Worm (Caenorhabditis elegans) whole organism, L3 larva: ENCODE results near the gene R11E3.19.

Experiments used
- ZK546.5 ChIP-seq: sonication (generic microtip); optimal IDR thresholded peaks from 2 replicates; lab custom pipeline; 2017; ENCODE audit warnings: missing biosample characterization, missing genetic modification characterization
- aly-2 ChIP-seq: fragments of 150-350 bp; optimal IDR thresholded peaks from 2 replicates; lab custom pipeline; 2014; ENCODE audit warnings: missing biosample characterization, missing genetic modification characterization
- ama-1 ChIP-seq: fragments of 150-350 bp; optimal IDR thresholded peaks from 2 replicates; lab custom pipeline; 2018
- ceh-28 ChIP-seq: fragments of 150-350 bp; optimal IDR thresholded peaks from 2 replicates; lab custom pipeline; 2014; ENCODE audit warnings: missing biosample characterization, missing genetic modification reagents, missing genetic modification characterization
- ceh-82 ChIP-seq: fragments of 150-350 bp; optimal IDR thresholded peaks from 2 replicates; lab custom pipeline; 2014; ENCODE audit warnings: missing biosample characterization, missing genetic modification characterization
- ceh-9 ChIP-seq: sonication (generic microtip); optimal IDR thresholded peaks from 2 replicates; lab custom pipeline; 2018; ENCODE audit warnings: missing biosample characterization, missing genetic modification characterization
- daf-12 ChIP-seq: fragments of 150-350 bp; optimal IDR thresholded peaks from 2 replicates; lab custom pipeline; 2014; ENCODE audit warnings: missing biosample characterization, missing genetic modification reagents, missing genetic modification characterization
- egl-5 ChIP-seq: fragments of 150-350 bp; optimal IDR thresholded peaks from 2 replicates; lab custom pipeline; 2017; ENCODE audit warnings: missing biosample characterization, missing genetic modification reagents, missing genetic modification characterization, inconsistent platforms
- elt-1 ChIP-seq: fragments of 150-350 bp; optimal IDR thresholded peaks from 2 replicates; lab custom pipeline; 2014; ENCODE audit warnings: missing biosample characterization, missing genetic modification characterization
- elt-2 ChIP-seq: sonication (generic microtip); optimal IDR thresholded peaks from 2 replicates; lab custom pipeline; 2016; ENCODE audit warnings: missing genetic modification reagents, mild to moderate bottlenecking, missing genetic modification characterization, missing compliant biosample characterization
- eor-1 ChIP-seq, 2 experiments: fragments of 150-350 bp; optimal IDR thresholded peaks; 2 replicates each; lab custom pipeline; 2014 to 2018; ENCODE audit warnings: missing biosample characterization in 2 of 2, missing genetic modification characterization in 2 of 2
- fkh-2 ChIP-seq: fragments of 150-350 bp; optimal IDR thresholded peaks from 2 replicates; lab custom pipeline; 2014; ENCODE audit warnings: missing biosample characterization, missing genetic modification reagents, missing genetic modification characterization
- hmg-11 ChIP-seq: sonication (generic microtip); optimal IDR thresholded peaks from 2 replicates; lab custom pipeline; 2016; ENCODE audit warnings: missing genetic modification characterization, missing compliant biosample characterization
- jun-1 ChIP-seq: fragments of 150-350 bp; optimal IDR thresholded peaks from 2 replicates; lab custom pipeline; 2014; ENCODE audit warnings: missing biosample characterization, missing genetic modification reagents, missing genetic modification characterization
- lin-15B ChIP-seq: fragments of 150-350 bp; optimal IDR thresholded peaks from 2 replicates; lab custom pipeline; 2014; ENCODE audit warnings: missing biosample characterization, missing genetic modification characterization
- lin-39 ChIP-seq: fragments of 150-350 bp; optimal IDR thresholded peaks from 2 replicates; lab custom pipeline; 2018; ENCODE audit warnings: missing biosample characterization, missing genetic modification reagents, missing genetic modification characterization
- lsy-12 ChIP-seq: sonication (generic microtip); optimal IDR thresholded peaks from 2 replicates; lab custom pipeline; 2016; ENCODE audit warnings: mild to moderate bottlenecking, missing genetic modification characterization, missing compliant biosample characterization
- mdl-1 ChIP-seq: fragments of 150-350 bp; optimal IDR thresholded peaks from 2 replicates; lab custom pipeline; 2014; ENCODE audit warnings: missing biosample characterization, missing genetic modification characterization
- mml-1 ChIP-seq: fragments of 150-350 bp; sonication (generic microtip); optimal IDR thresholded peaks from 3 replicates; lab custom pipeline; 2014; ENCODE audit warnings: missing biosample characterization, missing genetic modification characterization
- nfya-1 ChIP-seq: sonication (generic microtip); optimal IDR thresholded peaks from 2 replicates; lab custom pipeline; 2017; ENCODE audit warnings: missing genetic modification characterization, mild to moderate bottlenecking, missing compliant biosample characterization, antibody characterized with exemption, moderate library complexity; ENCODE audit not compliant: insufficient read depth
- nhr-11 ChIP-seq: fragments of 150-350 bp; optimal IDR thresholded peaks from 2 replicates; lab custom pipeline; 2014; ENCODE audit warnings: missing biosample characterization, missing genetic modification characterization
- nhr-12 ChIP-seq: fragments of 150-350 bp; optimal IDR thresholded peaks from 2 replicates; lab custom pipeline; 2014; ENCODE audit warnings: missing biosample characterization, missing genetic modification characterization
- nhr-23 ChIP-seq: fragments of 150-350 bp; optimal IDR thresholded peaks from 2 replicates; lab custom pipeline; 2014; ENCODE audit warnings: missing biosample characterization, missing genetic modification reagents, missing genetic modification characterization
- nhr-25 ChIP-seq: sonication (generic microtip); optimal IDR thresholded peaks from 2 replicates; lab custom pipeline; 2017; ENCODE audit warnings: missing biosample characterization, missing genetic modification characterization
- nhr-28 ChIP-seq: fragments of 150-350 bp; optimal IDR thresholded peaks from 2 replicates; lab custom pipeline; 2014; ENCODE audit warnings: missing biosample characterization, missing genetic modification characterization
- nhr-43 ChIP-seq: sonication (generic microtip); optimal IDR thresholded peaks from 2 replicates; lab custom pipeline; 2016; ENCODE audit warnings: mild to moderate bottlenecking, missing genetic modification characterization, missing compliant biosample characterization; ENCODE audit not compliant: poor library complexity, severe bottlenecking
- nhr-67 ChIP-seq: fragments of 150-350 bp; optimal IDR thresholded peaks from 2 replicates; lab custom pipeline; 2014; ENCODE audit warnings: missing biosample characterization, missing genetic modification characterization
- nhr-76 ChIP-seq: fragments of 150-350 bp; sonication (generic microtip); optimal IDR thresholded peaks from 5 replicates; lab custom pipeline; 2014; ENCODE audit warnings: missing biosample characterization, missing genetic modification characterization
- nhr-77 ChIP-seq: fragments of 150-350 bp; optimal IDR thresholded peaks from 2 replicates; lab custom pipeline; 2014; ENCODE audit warnings: missing biosample characterization, missing genetic modification characterization
- pha-4 ChIP-seq: fragments of 150-350 bp; optimal IDR thresholded peaks from 2 replicates; lab custom pipeline; 2014; ENCODE audit warnings: missing biosample characterization, missing genetic modification reagents, missing genetic modification characterization
- pqm-1 ChIP-seq: fragments of 150-350 bp; optimal IDR thresholded peaks from 2 replicates; lab custom pipeline; 2017; ENCODE audit warnings: missing biosample characterization, missing genetic modification characterization, inconsistent platforms
- sea-2 ChIP-seq: fragments of 150-350 bp; sonication (generic microtip); optimal IDR thresholded peaks from 4 replicates; lab custom pipeline; 2014; ENCODE audit warnings: missing biosample characterization, missing genetic modification reagents, missing genetic modification characterization
- snpc-4 ChIP-seq: fragments of 150-350 bp; optimal IDR thresholded peaks from 2 replicates; lab custom pipeline; 2014; ENCODE audit warnings: missing biosample characterization, missing genetic modification characterization
- tbx-2 ChIP-seq: sonication (generic microtip); optimal IDR thresholded peaks from 2 replicates; lab custom pipeline; 2016; ENCODE audit warnings: mild to moderate bottlenecking, missing genetic modification characterization, missing compliant biosample characterization
- zag-1 ChIP-seq: fragments of 150-350 bp; optimal IDR thresholded peaks from 2 replicates; lab custom pipeline; 2014; ENCODE audit warnings: missing biosample characterization, missing genetic modification characterization
- ztf-11 ChIP-seq: fragments of 150-350 bp; optimal IDR thresholded peaks from 2 replicates; lab custom pipeline; 2014; ENCODE audit warnings: missing biosample characterization, missing genetic modification characterization
- ztf-4 ChIP-seq: fragments of 150-350 bp; optimal IDR thresholded peaks from 2 replicates; lab custom pipeline; 2014; ENCODE audit warnings: missing biosample characterization, missing genetic modification characterization

The R11E3.19 gene

ce11 chrIV:4806486-4806885 lies 30.6 kb upstream of the R11E3.19 start, which contains the start of gene dpf-5:
dpf-5 (minus strand) TSS chrIV:4806586.
- no peak for TF ChIP-seq aly-2 (tag; lab: Kevin White, UChicago)
- no peak for TF ChIP-seq lin-39 (tag; lab: Kevin White, UChicago)
- TF ChIP-seq nhr-76 (tag; lab: Kevin White, UChicago): no peak
- TF ChIP-seq zag-1 (tag; lab: Kevin White, UChicago): no peak
- no peak for TF ChIP-seq nhr-28 (tag; lab: Kevin White, UChicago)
- no peak for TF ChIP-seq pha-4 (tag; lab: Kevin White, UChicago)
- TF ChIP-seq ama-1 (lab: Kevin White, UChicago): no peak
- no peak for TF ChIP-seq daf-12 (tag; lab: Kevin White, UChicago)

ce11 chrIV:4802494-4802893 lies 26.6 kb upstream of the R11E3.19 start, which contains the start of gene dpf-7:
dpf-7 (minus strand) TSS chrIV:4802594.
- TF ChIP-seq nfya-1 (tag; lab: Kevin White, UChicago): no peak
- no peak for TF ChIP-seq nhr-25 (tag; lab: Kevin White, UChicago)
- no peak for TF ChIP-seq nhr-12
- TF ChIP-seq zag-1 (tag; lab: Kevin White, UChicago): no peak
- TF ChIP-seq ama-1 (lab: Kevin White, UChicago): no peak
- TF ChIP-seq ztf-11 (tag; lab: Kevin White, UChicago): no peak

DNA sequence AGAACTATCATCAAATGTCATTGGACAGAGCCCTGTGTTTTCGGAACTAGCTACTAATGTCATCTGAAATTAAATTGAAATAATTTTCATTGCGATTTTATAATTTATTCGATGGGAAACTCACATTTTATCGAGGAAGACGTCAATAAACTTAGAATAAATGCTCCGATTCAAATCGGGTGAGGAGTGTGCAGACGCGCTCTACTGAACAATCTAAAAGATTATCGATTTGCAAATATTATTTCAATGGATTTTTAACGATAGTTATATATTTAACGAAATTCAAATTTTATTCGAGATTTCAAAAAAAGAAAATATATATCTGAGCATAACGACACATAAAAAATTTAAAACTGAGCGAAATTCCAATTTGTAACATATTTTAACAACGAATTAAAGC lies 23.2 kb upstream of the R11E3.19 start, which contains the start of gene eor-1:
TSS of gene eor-1 (minus strand) at position 65 of the 400 bp plus-strand sequence.
- TF ChIP-seq nfya-1 (tag; lab: Kevin White, UChicago) (peak; percentile 31), hmg-11 (tag; lab: Kevin White, UChicago) (peak; percentile 32), ceh-28 (peak; percentile 80), eor-1 (tag; optimal IDR thresholded peaks at IDR 0.05; lab: Kevin White, UChicago) (no peak), nhr-23 (tag; lab: Kevin White, UChicago) (peak; percentile 6), lin-15B (tag; lab: Kevin White, UChicago) (peak; percentile 57), nhr-25 (tag; lab: Kevin White, UChicago) (peak; percentile 19), nhr-77 (tag; lab: Kevin White, UChicago) (peak; percentile 11), ztf-4 (tag; lab: Kevin White, UChicago) (no peak), jun-1 (tag; lab: Kevin White, UChicago) (no peak)

DNA sequence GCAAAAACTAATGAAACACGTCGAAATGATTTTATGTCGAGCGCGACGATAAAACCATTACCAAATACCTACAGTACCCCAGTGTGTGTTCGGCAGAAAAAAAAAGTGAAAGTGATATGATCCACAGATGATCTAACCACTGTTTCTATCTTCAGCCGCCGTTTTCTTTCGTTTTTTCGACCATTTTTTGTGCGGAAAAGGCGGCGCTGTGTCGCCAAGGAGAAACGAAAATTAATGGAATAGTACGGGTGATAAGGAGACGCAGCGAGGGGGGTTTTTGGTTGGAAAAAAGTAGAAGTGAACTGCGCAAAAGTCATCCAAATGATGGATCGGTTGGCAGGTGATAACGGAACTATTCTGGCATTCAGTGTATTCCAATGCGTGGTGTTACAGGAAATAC lies 19.2 kb upstream of the R11E3.19 start:
- TF ChIP-seq mdl-1 (tag; lab: Kevin White, UChicago) (no peak), pha-4 (tag; lab: Kevin White, UChicago) (no peak), eor-1 (tag; optimal IDR thresholded peaks at IDR 0.05; lab: Kevin White, UChicago) (no peak), tbx-2 (tag; lab: Kevin White, UChicago) (no peak), nhr-25 (tag; lab: Kevin White, UChicago) (no peak), daf-12 (tag; lab: Kevin White, UChicago) (no peak), snpc-4 (no peak), fkh-2 (tag; lab: Kevin White, UChicago) (no peak), ceh-9 (tag; lab: Kevin White, UChicago) (no peak), nfya-1 (tag; lab: Kevin White, UChicago) (no peak), nhr-43 (tag; lab: Kevin White, UChicago) (no peak), ZK546.5 (no peak), lin-15B (tag; lab: Kevin White, UChicago) (no peak)

- no peak for TF ChIP-seq nhr-43 (tag; lab: Kevin White, UChicago)
- no peak for TF ChIP-seq nhr-25 (tag; lab: Kevin White, UChicago)
- TF ChIP-seq pqm-1: no peak
- TF ChIP-seq nhr-12: no peak
- no peak for TF ChIP-seq nhr-23 (tag; lab: Kevin White, UChicago)
- no peak for TF ChIP-seq ceh-9 (tag; lab: Kevin White, UChicago)
- no peak for TF ChIP-seq sea-2 (GFP tag; lab: Kevin White, UChicago)
- no peak for TF ChIP-seq daf-12 (tag; lab: Kevin White, UChicago)
- TF ChIP-seq nhr-11 (tag; lab: Kevin White, UChicago): no peak
- TF ChIP-seq ceh-82 (tag; lab: Kevin White, UChicago): no peak
- TF ChIP-seq lin-39 (tag; lab: Kevin White, UChicago): no peak
- TF ChIP-seq fkh-2 (tag; lab: Kevin White, UChicago): no peak
- no peak for TF ChIP-seq egl-5 (tag; lab: Kevin White, UChicago)
- TF ChIP-seq lin-15B (tag; lab: Kevin White, UChicago): no peak
- no peak for TF ChIP-seq elt-1 (tag; lab: Kevin White, UChicago)
- TF ChIP-seq elt-2 (tag; lab: Kevin White, UChicago): no peak
- TF ChIP-seq lsy-12 (tag; lab: Kevin White, UChicago): no peak
- no peak for TF ChIP-seq mml-1 (tag; lab: Kevin White, UChicago)
- no peak for TF ChIP-seq ztf-4 (tag; lab: Kevin White, UChicago)
- TF ChIP-seq nhr-67: no peak
- TF ChIP-seq, all 47 proteins: peak for 0
Observed at ce11 chrIV:4789445-4789844, 13.5 kb upstream of the R11E3.19 start, which contains the start of gene R11E3.1. R11E3.1 (plus strand) TSS chrIV:4789745.
